Worm (Caenorhabditis elegans): ENCODE results near the gene Y15E3A.5.

DNA sequence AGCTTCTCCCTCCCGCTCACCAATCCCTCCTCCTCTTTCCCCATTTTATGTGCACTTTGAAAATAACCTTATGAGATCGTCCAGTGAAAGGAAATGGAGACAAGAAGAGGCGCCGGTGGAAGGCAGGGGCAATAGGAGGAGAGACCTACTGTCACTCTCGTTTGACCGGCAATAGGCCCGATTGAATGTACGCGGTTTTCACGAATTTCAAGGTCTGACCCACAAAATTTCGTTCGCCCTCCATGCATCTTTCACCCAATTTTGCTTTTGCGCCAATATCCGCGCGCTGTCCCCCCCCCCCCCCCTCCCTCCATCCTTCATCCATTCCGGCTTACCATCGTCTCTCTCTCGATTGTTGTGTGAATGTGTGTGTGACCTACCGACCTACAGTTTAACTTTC lies 32.7 kb upstream of the Y15E3A.5 start:
- TF ChIP-seq ama-1 (optimal IDR thresholded peaks at IDR 0.05) (no peak), ceh-13 (GFP tag; optimal IDR thresholded peaks at IDR 0.05) (no peak), hmbx-1 (tag; optimal IDR thresholded peaks at IDR 0.05) (no peak), tbx-37 (GFP tag; conservative IDR thresholded peaks at IDR 0.05) (no peak), ceh-36 (tag; optimal IDR thresholded peaks at IDR 0.05) (no peak), pes-1 (GFP tag; IDR thresholded peaks at IDR 0.05) (no peak)
